Fruit fly (Drosophila melanogaster): Measurements from ENCODE around the gene Syx7.

Gene Syx7

dm6 chr3L:21427490-21427889 is 18.1 kb upstream of the Syx7 start, which contains the start of gene CG33288:
TSS of gene CG33288 (plus strand) at chr3L:21427790.
- TF ChIP-seq dsf (GFP tag; optimal IDR thresholded peaks at IDR 0.05; ENCODE audit: borderline replicate concordance) (no peak), usp (GFP tag; optimal IDR thresholded peaks at IDR 0.05) (no peak), sv (GFP tag; optimal IDR thresholded peaks at IDR 0.05) (no peak), GATAd (GFP tag; optimal IDR thresholded peaks at IDR 0.05) (no peak), CrebA (GFP tag; optimal IDR thresholded peaks at IDR 0.05; ENCODE audit: borderline replicate concordance) (no peak), lola (GFP tag; optimal IDR thresholded peaks at IDR 0.05) (no peak), Hr83 (GFP tag; optimal IDR thresholded peaks at IDR 0.05; ENCODE audit: poor library complexity, severe bottlenecking) (no peak), Sp1 (GFP tag; optimal IDR thresholded peaks at IDR 0.05) (no peak), Rel (GFP tag; optimal IDR thresholded peaks at IDR 0.05) (no peak), Rel (tag; optimal IDR thresholded peaks at IDR 0.05) (no peak), Mio (GFP tag; optimal IDR thresholded peaks at IDR 0.05) (no peak), Myc (optimal IDR thresholded peaks at IDR 0.05) (no peak), CG32264 (GFP tag; optimal IDR thresholded peaks at IDR 0.05) (no peak), psq (GFP tag; optimal IDR thresholded peaks at IDR 0.05) (no peak), fru (GFP tag; optimal IDR thresholded peaks at IDR 0.05) (no peak), Dfd (GFP tag; optimal IDR thresholded peaks at IDR 0.05) (no peak)

dm6 chr3L:21433098-21433497 is 12.5 kb upstream of the Syx7 start, which contains the start of the genes barc and Aef1:
TSS of gene barc (minus strand) at chr3L:21433134.
TSS of gene Aef1 (plus strand) at chr3L:21433422.
- peak; percentile 90 for TF ChIP-seq h (GFP tag; optimal IDR thresholded peaks at IDR 0.05)
- TF ChIP-seq dsf (GFP tag; optimal IDR thresholded peaks at IDR 0.05; ENCODE audit: borderline replicate concordance): peak; percentile 36
- peak; percentile 82 for TF ChIP-seq OdsH (GFP tag; optimal IDR thresholded peaks at IDR 0.05)
- TF ChIP-seq CrebA (GFP tag; optimal IDR thresholded peaks at IDR 0.05; ENCODE audit: borderline replicate concordance): no peak
- TF ChIP-seq Abd-B (GFP tag; optimal IDR thresholded peaks at IDR 0.05): no peak
- no peak for TF ChIP-seq pan (optimal IDR thresholded peaks at IDR 0.05)
- TF ChIP-seq GATAd (GFP tag; optimal IDR thresholded peaks at IDR 0.05): peak; percentile 74
- TF ChIP-seq HLH106 (tag; optimal IDR thresholded peaks at IDR 0.05): peak; percentile 90
- TF ChIP-seq N (GFP tag; optimal IDR thresholded peaks at IDR 0.05): no peak
- no peak for TF ChIP-seq tai (GFP tag; optimal IDR thresholded peaks at IDR 0.05)
- no peak for TF ChIP-seq usp (GFP tag; optimal IDR thresholded peaks at IDR 0.05)
- TF ChIP-seq CG32264 (GFP tag; optimal IDR thresholded peaks at IDR 0.05): peak; percentile 26
- peak; percentile 79 for TF ChIP-seq sv (GFP tag; optimal IDR thresholded peaks at IDR 0.05)
- TF ChIP-seq Myc (optimal IDR thresholded peaks at IDR 0.05): peak; percentile 17
- peak; percentile 85 for TF ChIP-seq dmrt93B (GFP tag; optimal IDR thresholded peaks at IDR 0.05)
- TF ChIP-seq Dif (GFP tag; optimal IDR thresholded peaks at IDR 0.05; ENCODE audit: partially characterized antibody): no peak
- TF ChIP-seq woc (GFP tag; optimal IDR thresholded peaks at IDR 0.05): peak; percentile 93
- no peak for TF ChIP-seq Rel (GFP tag; optimal IDR thresholded peaks at IDR 0.05)
- no peak for TF ChIP-seq Rel (tag; optimal IDR thresholded peaks at IDR 0.05)
- TF ChIP-seq Hnf4 (GFP tag; optimal IDR thresholded peaks at IDR 0.05): no peak
- TF ChIP-seq sage (GFP tag; optimal IDR thresholded peaks at IDR 0.05): no peak
- no peak for TF ChIP-seq brk (GFP tag; optimal IDR thresholded peaks at IDR 0.05)
- peak; percentile 77 for TF ChIP-seq CG9705 (GFP tag; optimal IDR thresholded peaks at IDR 0.05)
- no peak for TF ChIP-seq Hr78 (GFP tag; optimal IDR thresholded peaks at IDR 0.05)
- peak; percentile 88 for TF ChIP-seq rgr (GFP tag; optimal IDR thresholded peaks at IDR 0.05)
- peak; percentile 35 for TF ChIP-seq Hr83 (GFP tag; optimal IDR thresholded peaks at IDR 0.05; ENCODE audit: poor library complexity, severe bottlenecking)
- TF ChIP-seq fru (GFP tag; optimal IDR thresholded peaks at IDR 0.05): peak; percentile 84
- TF ChIP-seq lola (GFP tag; optimal IDR thresholded peaks at IDR 0.05): no peak
- TF ChIP-seq Dfd (GFP tag; optimal IDR thresholded peaks at IDR 0.05): no peak
- TF ChIP-seq jim (GFP tag; optimal IDR thresholded peaks at IDR 0.05): no peak
- peak; percentile 81 for TF ChIP-seq psq (GFP tag; optimal IDR thresholded peaks at IDR 0.05)
- peak; percentile 16 for TF ChIP-seq Mio (GFP tag; optimal IDR thresholded peaks at IDR 0.05)
- TF ChIP-seq Vsx2 (GFP tag; optimal IDR thresholded peaks at IDR 0.05; ENCODE audit: partially characterized antibody): no peak
- peak in 1 of 2 experiments; percentile 91 for TF ChIP-seq foxo (GFP tag; optimal IDR thresholded peaks at IDR 0.05)
- no peak for TF ChIP-seq dl (GFP tag; optimal IDR thresholded peaks at IDR 0.05; ENCODE audit: insufficient read depth in 1 of 2, partially characterized antibody in 2 of 2)
- peak; percentile 88 for TF ChIP-seq ey (GFP tag; optimal IDR thresholded peaks at IDR 0.05)
- peak; percentile 83 for TF ChIP-seq br (GFP tag; optimal IDR thresholded peaks at IDR 0.05)
- no peak for TF ChIP-seq Jra (GFP tag; optimal IDR thresholded peaks at IDR 0.05)
- peak; percentile 73 for TF ChIP-seq Sp1 (GFP tag; optimal IDR thresholded peaks at IDR 0.05)
